Worm (Caenorhabditis elegans) whole organism, young adult: ENCODE data around the gene Y17G7B.22.

Experiments
- B0336.3 ChIP-seq: fragments of 200-800 bp; sonication (Bioruptor generic); IDR thresholded peaks from 2 replicates; pipeline ENCODE4 v1.3.6; 2022; ENCODE audit warnings: missing genetic modification characterization, missing compliant biosample characterization
- F33H1.4 ChIP-seq: fragments of 200-800 bp; sonication (Bioruptor generic); IDR thresholded peaks from 2 replicates; pipeline ENCODE4 v1.3.6; 2022; ENCODE audit warnings: missing genetic modification reagents, missing genetic modification characterization, missing compliant biosample characterization
- F37B4.10 ChIP-seq: fragments of 200-800 bp; sonication (Bioruptor generic); IDR thresholded peaks from 2 replicates; pipeline ENCODE4 v1.3.6; 2022; ENCODE audit warnings: missing genetic modification characterization, missing compliant biosample characterization
- F39B2.1 ChIP-seq: fragments of 200-800 bp; sonication (Bioruptor generic); IDR thresholded peaks from 2 replicates; pipeline ENCODE4 v1.3.6; 2022; ENCODE audit warnings: missing genetic modification reagents, missing genetic modification characterization, missing compliant biosample characterization
- K11D2.4 ChIP-seq: fragments of 200-800 bp; sonication (Bioruptor generic); IDR thresholded peaks from 2 replicates; pipeline ENCODE4 v1.3.6; 2022; ENCODE audit warnings: missing genetic modification reagents, missing genetic modification characterization, missing compliant biosample characterization
- K12H6.12 ChIP-seq: fragments of 200-800 bp; sonication (Bioruptor generic); optimal IDR thresholded peaks from 2 replicates; lab custom pipeline; 2018; ENCODE audit warnings: mild to moderate bottlenecking, missing genetic modification characterization, missing compliant biosample characterization
- Y53G8AR.9 ChIP-seq: fragments of 200-800 bp; sonication (Bioruptor generic); conservative IDR thresholded peaks from 2 replicates; pipeline ENCODE4 v1.3.6; 2022; ENCODE audit warnings: missing genetic modification reagents, missing genetic modification characterization, missing compliant biosample characterization
- Y79H2A.3 ChIP-seq: fragments of 200-800 bp; sonication (Bioruptor generic); conservative IDR thresholded peaks from 2 replicates; pipeline ENCODE4 v1.3.6; 2022; ENCODE audit warnings: missing genetic modification reagents, missing genetic modification characterization, missing compliant biosample characterization
- Y95B8A.8 ChIP-seq: fragments of 200-800 bp; sonication (Bioruptor generic); IDR thresholded peaks from 2 replicates; pipeline ENCODE4 v1.3.6; 2022; ENCODE audit warnings: missing genetic modification reagents, missing genetic modification characterization, missing compliant biosample characterization
- ama-1 ChIP-seq, 3 experiments: fragments of 150-350 bp in 1 of 3; sonication (generic microtip) in 2 of 3; optimal IDR thresholded peaks; 2 replicates each; lab custom pipeline; 2014 to 2018; ENCODE audit warnings: missing biosample characterization in 2 of 3, missing genetic modification characterization in 2 of 3, missing genetic modification reagents in 2 of 3
- aptf-2 ChIP-seq: fragments of 200-800 bp; sonication (Bioruptor generic); conservative IDR thresholded peaks from 2 replicates; pipeline ENCODE4 v1.3.6; 2022; ENCODE audit warnings: missing genetic modification reagents, missing genetic modification characterization, missing compliant biosample characterization
- attf-3 ChIP-seq: fragments of 200-800 bp; sonication (Bioruptor generic); conservative IDR thresholded peaks from 2 replicates; pipeline ENCODE4 v1.3.6; 2022; ENCODE audit warnings: missing genetic modification reagents, missing genetic modification characterization, missing compliant biosample characterization
- bed-1 ChIP-seq: fragments of 200-800 bp; sonication (Bioruptor generic); IDR thresholded peaks from 2 replicates; pipeline ENCODE4 v1.3.6; 2022; ENCODE audit warnings: missing genetic modification reagents, missing genetic modification characterization, missing compliant biosample characterization
- bed-2 ChIP-seq: fragments of 200-800 bp; sonication (Bioruptor generic); IDR thresholded peaks from 2 replicates; pipeline ENCODE4 v1.3.6; 2022; ENCODE audit warnings: missing genetic modification reagents, missing genetic modification characterization, missing compliant biosample characterization
- ceh-27 ChIP-seq: fragments of 200-800 bp; sonication (Bioruptor generic); optimal IDR thresholded peaks from 2 replicates; lab custom pipeline; 2018; ENCODE audit warnings: mild to moderate bottlenecking, missing genetic modification characterization, moderate library complexity, missing compliant biosample characterization
- ceh-58 ChIP-seq: fragments of 200-800 bp; sonication (Bioruptor generic); IDR thresholded peaks from 2 replicates; pipeline ENCODE4 v1.3.6; 2022; ENCODE audit warnings: missing genetic modification characterization, missing compliant biosample characterization
- chd-7 ChIP-seq: sonication (generic microtip); optimal IDR thresholded peaks from 2 replicates; lab custom pipeline; 2016; ENCODE audit warnings: mild to moderate bottlenecking, missing genetic modification characterization, moderate library complexity, missing compliant biosample characterization
- dox-1 ChIP-seq: fragments of 200-800 bp; sonication (Bioruptor generic); IDR thresholded peaks from 2 replicates; pipeline ENCODE4 v1.3.6; 2022; ENCODE audit warnings: missing genetic modification reagents, missing genetic modification characterization, missing compliant biosample characterization
- dpl-1 ChIP-seq: fragments of 150-350 bp; optimal IDR thresholded peaks from 2 replicates; lab custom pipeline; 2014; ENCODE audit warnings: missing biosample characterization, missing genetic modification reagents, missing genetic modification characterization
- efl-1 ChIP-seq: fragments of 150-350 bp; optimal IDR thresholded peaks from 2 replicates; lab custom pipeline; 2014; ENCODE audit warnings: missing biosample characterization, missing genetic modification reagents, missing genetic modification characterization
- egl-18 ChIP-seq: fragments of 200-800 bp; sonication (Bioruptor generic); IDR thresholded peaks from 2 replicates; pipeline ENCODE4 v1.3.6; 2022; ENCODE audit warnings: missing genetic modification reagents, missing genetic modification characterization, missing compliant biosample characterization
- egrh-3 ChIP-seq: fragments of 200-800 bp; sonication (Bioruptor generic); IDR thresholded peaks from 2 replicates; pipeline ENCODE4 v1.3.6; 2022; ENCODE audit warnings: missing genetic modification reagents, missing genetic modification characterization, missing compliant biosample characterization
- fkh-3 ChIP-seq: sonication (generic microtip); optimal IDR thresholded peaks from 2 replicates; lab custom pipeline; 2016; ENCODE audit warnings: mild to moderate bottlenecking, missing genetic modification characterization, missing compliant biosample characterization
- him-1 ChIP-seq: sonication (generic microtip); optimal IDR thresholded peaks from 2 replicates; lab custom pipeline; 2016; ENCODE audit warnings: missing genotype, missing genetic modification reagents, missing genetic modification characterization, missing compliant biosample characterization
- hsf-1 ChIP-seq: fragments of 200-800 bp; sonication (Bioruptor generic); IDR thresholded peaks from 2 replicates; pipeline ENCODE4 v1.3.6; 2022; ENCODE audit warnings: missing genetic modification reagents, missing genetic modification characterization, missing compliant biosample characterization
- lag-1 ChIP-seq: fragments of 200-800 bp; sonication (Bioruptor generic); IDR thresholded peaks from 2 replicates; pipeline ENCODE4 v1.3.6; 2022; ENCODE audit warnings: missing genetic modification reagents, missing genetic modification characterization, missing compliant biosample characterization
- let-526 ChIP-seq: fragments of 200-800 bp; sonication (Bioruptor generic); IDR thresholded peaks from 2 replicates; pipeline ENCODE4 v1.3.6; 2022; ENCODE audit warnings: missing genetic modification reagents, missing genetic modification characterization, missing compliant biosample characterization
- lin-26 ChIP-seq: fragments of 200-800 bp; sonication (Bioruptor generic); IDR thresholded peaks from 2 replicates; pipeline ENCODE4 v1.3.6; 2022; ENCODE audit warnings: missing genetic modification reagents, missing genetic modification characterization, missing compliant biosample characterization
- lsy-27 ChIP-seq: sonication (generic microtip); optimal IDR thresholded peaks from 2 replicates; lab custom pipeline; 2017; ENCODE audit warnings: missing genetic modification characterization, mild to moderate bottlenecking, missing compliant biosample characterization, antibody characterized with exemption, missing genotype, borderline replicate concordance; ENCODE audit not compliant: insufficient read depth
- mcd-1 ChIP-seq: fragments of 200-800 bp; sonication (Bioruptor generic); IDR thresholded peaks from 2 replicates; pipeline ENCODE4 v1.3.6; 2022; ENCODE audit warnings: missing genetic modification reagents, missing genetic modification characterization, missing compliant biosample characterization
- mel-28 ChIP-seq: sonication (generic microtip); optimal IDR thresholded peaks from 2 replicates; lab custom pipeline; 2016; ENCODE audit warnings: borderline replicate concordance, mild to moderate bottlenecking, missing genetic modification characterization, missing compliant biosample characterization
- mes-4 ChIP-seq: sonication (generic microtip); optimal IDR thresholded peaks from 2 replicates; lab custom pipeline; 2016; ENCODE audit warnings: missing genotype, missing genetic modification characterization, missing compliant biosample characterization
- nfyb-1 ChIP-seq: fragments of 200-800 bp; sonication (Bioruptor generic); IDR thresholded peaks from 2 replicates; pipeline ENCODE4 v1.3.6; 2022; ENCODE audit warnings: missing genetic modification reagents, missing genetic modification characterization, missing compliant biosample characterization
- pha-4 ChIP-seq: fragments of 150-350 bp; sonication (generic microtip); optimal IDR thresholded peaks from 2 replicates; lab custom pipeline; 2014; ENCODE audit warnings: missing biosample characterization, missing genetic modification reagents, missing genetic modification characterization
- repo-1 ChIP-seq: sonication (generic microtip); optimal IDR thresholded peaks from 2 replicates; lab custom pipeline; 2017; ENCODE audit warnings: mild to moderate bottlenecking, missing genetic modification characterization, missing compliant biosample characterization
- somi-1 ChIP-seq: fragments of 200-800 bp; sonication (Bioruptor generic); optimal IDR thresholded peaks from 2 replicates; lab custom pipeline; 2018; ENCODE audit warnings: mild to moderate bottlenecking, missing genetic modification characterization, missing compliant biosample characterization
- sptf-2 ChIP-seq: fragments of 200-800 bp; sonication (Bioruptor generic); optimal IDR thresholded peaks from 2 replicates; lab custom pipeline; 2018; ENCODE audit warnings: mild to moderate bottlenecking, missing genetic modification characterization, missing compliant biosample characterization
- tbp1 ChIP-seq: fragments of 200-800 bp; sonication (Bioruptor generic); optimal IDR thresholded peaks from 2 replicates; lab custom pipeline; 2018; ENCODE audit warnings: mild to moderate bottlenecking, missing genetic modification characterization, missing compliant biosample characterization
- tlf-1 ChIP-seq: fragments of 200-800 bp; sonication (Bioruptor generic); optimal IDR thresholded peaks from 2 replicates; lab custom pipeline; 2018; ENCODE audit warnings: mild to moderate bottlenecking, missing genetic modification characterization, missing compliant biosample characterization
- zfh-2 ChIP-seq: fragments of 200-800 bp; sonication (Bioruptor generic); conservative IDR thresholded peaks from 2 replicates; pipeline ENCODE4 v1.3.6; 2022; ENCODE audit warnings: missing genetic modification reagents, missing genetic modification characterization, missing compliant biosample characterization
- ztf-18 ChIP-seq: sonication (generic microtip); optimal IDR thresholded peaks from 2 replicates; lab custom pipeline; 2016; ENCODE audit warnings: missing genotype, mild to moderate bottlenecking, missing genetic modification characterization, missing compliant biosample characterization
- ztf-26 ChIP-seq: sonication (generic microtip); optimal IDR thresholded peaks from 2 replicates; lab custom pipeline; 2017; ENCODE audit warnings: missing genetic modification characterization, missing compliant biosample characterization

Gene Y17G7B.22

ce11 chrII:12055408-12056140 lies 12.3 kb upstream of the Y17G7B.22 start:
- TF ChIP-seq nfyb-1 (GFP tag; lab: Robert Waterston, UW) (peak; percentile 56; the same call in 1 of the 2 replicates), lin-26 (GFP tag; lab: Robert Waterston, UW) (0 out of 2 replicates have a peak, but pooled peaks have one; percentile 24), dpl-1 (GFP tag; lab: Kevin White, UChicago) (no peak), ama-1 (optimal IDR thresholded peaks at IDR 0.05; lab: Kevin White, UChicago) (peak; percentile 50), ama-1 (GFP tag; optimal IDR thresholded peaks at IDR 0.05; lab: Kevin White, UChicago) (no peak), pha-4 (tag; lab: Kevin White, UChicago) (no peak), chd-7 (tag; lab: Kevin White, UChicago) (no peak), attf-3 (GFP tag; lab: Robert Waterston, UW) (no peak), B0336.3 (GFP tag; lab: Robert Waterston, UW) (peak; percentile 46; the same call in 1 of the 2 replicates), Y53G8AR.9 (0 out of 2 replicates have a peak, but pooled peaks have one; percentile 8), K12H6.12 (tag; lab: Kevin White, UChicago) (no peak), tlf-1 (GFP tag; lab: Kevin White, UChicago) (peak; percentile 1), zfh-2 (peak; percentile 67), him-1 (tag; lab: Kevin White, UChicago) (no peak), repo-1 (peak; percentile 39), bed-1 (GFP tag; lab: Robert Waterston, UW) (0 out of 2 replicates have a peak, but pooled peaks have one; percentile 36), F39B2.1 (GFP tag; lab: Robert Waterston, UW) (no peak), somi-1 (GFP tag; lab: Kevin White, UChicago) (peak; percentile 3)

- TF ChIP-seq mel-28 (tag; lab: Kevin White, UChicago) (peak; percentile 45), Y95B8A.8 (GFP tag; lab: Robert Waterston, UW) (0 out of 2 replicates have a peak, but pooled peaks have one; percentile 14), dox-1 (peak; percentile 39; the same call in 1 of the 2 replicates), mcd-1 (GFP tag; lab: Robert Waterston, UW) (peak; percentile 38; the same call in 1 of the 2 replicates), egl-18 (GFP tag; lab: Robert Waterston, UW) (0 out of 2 replicates have a peak, but pooled peaks have one; percentile 37), lin-26 (GFP tag; lab: Robert Waterston, UW) (0 out of 2 replicates have a peak, but pooled peaks have one; percentile 17), B0336.3 (GFP tag; lab: Robert Waterston, UW) (peak; percentile 69; the same call in 1 of the 2 replicates), F33H1.4 (GFP tag; lab: Robert Waterston, UW) (peak; percentile 32), Y79H2A.3 (GFP tag; lab: Robert Waterston, UW) (0 out of 2 replicates have a peak, but pooled peaks have one; percentile 31), nfyb-1 (GFP tag; lab: Robert Waterston, UW) (peak; percentile 48; the same call in 1 of the 2 replicates)
- TF ChIP-seq, all 124 proteins: peak for 10; not testable (repeated sequence) for 114
These were observed 11.0 kb upstream of the Y17G7B.22 start for ce11 chrII:12056801-12057200.

ce11 chrII:12058298-12058697 lies 9.5 kb upstream of the Y17G7B.22 start:
- TF ChIP-seq fkh-3 (tag; lab: Kevin White, UChicago) (peak; percentile 8), Y53G8AR.9 (no peak), mes-4 (tag; lab: Kevin White, UChicago) (no peak), F39B2.1 (GFP tag; lab: Robert Waterston, UW) (no peak), mel-28 (tag; lab: Kevin White, UChicago) (peak; percentile 69), lag-1 (GFP tag; lab: Robert Waterston, UW) (no peak), ceh-58 (GFP tag; lab: Robert Waterston, UW) (no peak), K11D2.4 (GFP tag; lab: Robert Waterston, UW) (no peak), aptf-2 (no peak), K12H6.12 (tag; lab: Kevin White, UChicago) (no peak), sptf-2 (no peak), ceh-27 (GFP tag; lab: Kevin White, UChicago) (no peak), ama-1 (optimal IDR thresholded peaks at IDR 0.05; lab: Kevin White, UChicago) (peak; percentile 34), ama-1 (GFP tag; optimal IDR thresholded peaks at IDR 0.05; lab: Kevin White, UChicago) (no peak), hsf-1 (no peak), ztf-18 (tag; lab: Kevin White, UChicago) (no peak), efl-1 (GFP tag; lab: Kevin White, UChicago) (no peak), lsy-27 (tag; lab: Kevin White, UChicago) (no peak), pha-4 (tag; lab: Kevin White, UChicago) (no peak), F37B4.10 (GFP tag; lab: Robert Waterston, UW) (no peak), let-526 (GFP tag; lab: Robert Waterston, UW) (no peak), ztf-26 (tag; lab: Kevin White, UChicago) (peak; percentile 38), tbp1 (GFP tag; lab: Kevin White, UChicago) (no peak), bed-2 (GFP tag; lab: Robert Waterston, UW) (no peak), bed-1 (GFP tag; lab: Robert Waterston, UW) (no peak), egrh-3 (GFP tag; lab: Robert Waterston, UW) (no peak)
